Worm (Caenorhabditis elegans): ENCODE results near the gene F55A11.7.

Gene F55A11.7

DNA sequence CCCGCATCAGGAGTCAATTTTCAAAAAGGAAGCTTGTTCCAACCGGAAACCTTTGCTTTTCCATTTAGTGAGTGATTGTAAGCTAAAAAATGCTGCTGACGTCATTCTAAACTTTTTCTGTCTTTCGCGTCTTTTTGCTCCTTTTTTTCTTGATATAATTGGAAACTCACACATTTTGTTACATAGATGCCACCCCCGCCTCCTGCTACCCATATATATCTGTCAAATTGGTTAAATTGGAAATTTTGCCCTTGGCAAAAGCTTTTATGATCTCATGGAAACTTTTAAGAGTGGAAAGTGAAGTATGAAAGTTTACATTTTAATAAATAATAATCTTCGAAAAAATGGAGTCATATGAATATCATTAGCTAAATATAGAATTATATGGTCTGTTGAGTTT is 22.7 kb upstream of the F55A11.7 start:
- no peak for TF ChIP-seq Y105C5A.15 (GFP tag; IDR thresholded peaks at IDR 0.05)
- TF ChIP-seq aha-1 (tag) = peak; percentile 77

- TF ChIP-seq fkh-10 (GFP tag; optimal IDR thresholded peaks at IDR 0.05) (no peak), hlh-30 (tag; optimal IDR thresholded peaks at IDR 0.05; ENCODE audit: insufficient read depth) (peak; percentile 72), nhr-48 (tag; optimal IDR thresholded peaks at IDR 0.05) (peak; percentile 8), gei-8 (GFP tag; optimal IDR thresholded peaks at IDR 0.05) (peak; percentile 55), dmd-6 (GFP tag; IDR thresholded peaks at IDR 0.05) (peak; percentile 70), ceh-20 (GFP tag; IDR thresholded peaks at IDR 0.05) (peak; percentile 66; the same call in 1 of the 2 replicates), dve-1 (tag; optimal IDR thresholded peaks at IDR 0.05; ENCODE audit: insufficient read depth) (peak; percentile 28), ztf-7 (tag; optimal IDR thresholded peaks at IDR 0.05) (peak; percentile 78), nhr-28 (tag; optimal IDR thresholded peaks at IDR 0.05) (peak; percentile 49), mdl-1 (tag; optimal IDR thresholded peaks at IDR 0.05) (peak in 1 of 2 experiments; percentile 63), nhr-25 (tag; optimal IDR thresholded peaks at IDR 0.05; ENCODE audit: borderline replicate concordance, insufficient read depth) (peak; percentile 33), lsy-2 (tag; optimal IDR thresholded peaks at IDR 0.05) (peak in 1 of 2 experiments; percentile 48), F10B5.3 (tag; optimal IDR thresholded peaks at IDR 0.05) (no peak), cey-2 (tag; optimal IDR thresholded peaks at IDR 0.05; ENCODE audit: borderline replicate concordance, insufficient read depth) (peak; percentile 37), Y75B8A.6 (GFP tag; IDR thresholded peaks at IDR 0.05) (no peak)
Observed at ce11 chrV:11803518-11803994, 16.3 kb upstream of the F55A11.7 start.

DNA sequence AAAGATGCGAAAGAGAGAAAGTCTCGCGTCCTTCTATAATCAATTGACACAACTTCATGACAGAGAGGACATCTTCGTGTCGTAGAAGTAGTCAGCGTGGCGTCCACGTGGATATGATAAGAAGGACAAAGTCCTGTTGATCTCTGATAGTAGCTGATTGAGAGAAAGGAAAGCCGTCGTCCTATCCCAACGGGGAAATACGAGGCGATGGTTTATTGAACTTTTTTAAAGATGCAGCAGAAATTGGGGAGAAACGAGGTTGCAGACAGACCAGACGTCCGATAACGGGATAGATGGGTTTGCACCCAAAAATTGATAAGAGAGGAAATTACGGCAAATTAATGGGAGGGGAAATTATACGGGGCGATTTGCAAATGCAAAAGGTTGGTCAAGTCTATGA is 15.3 kb upstream of the F55A11.7 start:
- peak; percentile 39 for TF ChIP-seq pqm-1 (tag; optimal IDR thresholded peaks at IDR 0.05)
- TF ChIP-seq nhr-48 (tag; optimal IDR thresholded peaks at IDR 0.05) = peak; percentile 98
- TF ChIP-seq aha-1 (tag) = peak; percentile 87
- peak; percentile 48 for TF ChIP-seq mep-1 (tag; optimal IDR thresholded peaks at IDR 0.05)
- no peak for TF ChIP-seq ceh-28 (tag; optimal IDR thresholded peaks at IDR 0.05)
- TF ChIP-seq zip-2 (tag; optimal IDR thresholded peaks at IDR 0.05) = no peak
- TF ChIP-seq set-16 (GFP tag; IDR thresholded peaks at IDR 0.05) = no peak
- TF ChIP-seq zfp-3 (GFP tag; conservative IDR thresholded peaks at IDR 0.05) = no peak
- TF ChIP-seq ama-1 (optimal IDR thresholded peaks at IDR 0.05) = no peak
- TF ChIP-seq lin-13 (GFP tag; optimal IDR thresholded peaks at IDR 0.05) = no peak
- TF ChIP-seq nhr-76 (tag; optimal IDR thresholded peaks at IDR 0.05) = no peak
- TF ChIP-seq vab-7 (GFP tag; IDR thresholded peaks at IDR 0.05) = no peak
- TF ChIP-seq skn-1 (tag; optimal IDR thresholded peaks at IDR 0.05) = no peak
- peak; percentile 69 for TF ChIP-seq hlh-30 (tag; optimal IDR thresholded peaks at IDR 0.05; ENCODE audit: insufficient read depth)
- no peak for TF ChIP-seq mes-2 (tag; optimal IDR thresholded peaks at IDR 0.05; ENCODE audit: poor library complexity, severe bottlenecking)
- no peak for TF ChIP-seq Y75B8A.6 (GFP tag; IDR thresholded peaks at IDR 0.05)
- no peak for TF ChIP-seq lin-39 (tag; optimal IDR thresholded peaks at IDR 0.05)
- TF ChIP-seq mxl-3 (GFP tag; optimal IDR thresholded peaks at IDR 0.05) = peak; percentile 99
- TF ChIP-seq gei-8 (GFP tag; optimal IDR thresholded peaks at IDR 0.05) = peak; percentile 86
- TF ChIP-seq F10B5.3 (tag; optimal IDR thresholded peaks at IDR 0.05) = no peak
- TF ChIP-seq Y105C5A.15 (GFP tag; IDR thresholded peaks at IDR 0.05) = no peak
- no peak for TF ChIP-seq D1046.2 (GFP tag; IDR thresholded peaks at IDR 0.05)
- TF ChIP-seq hlh-11 (tag; optimal IDR thresholded peaks at IDR 0.05) = peak; percentile 89
- TF ChIP-seq fos-1 (tag; optimal IDR thresholded peaks at IDR 0.05) = no peak
- no peak for TF ChIP-seq nhr-10 (tag; optimal IDR thresholded peaks at IDR 0.05)
- TF ChIP-seq mxl-2 (GFP tag; conservative IDR thresholded peaks at IDR 0.05) = no peak
- no peak for TF ChIP-seq fkh-10 (GFP tag; optimal IDR thresholded peaks at IDR 0.05)
- TF ChIP-seq ceh-82 (tag; optimal IDR thresholded peaks at IDR 0.05) = no peak
- TF ChIP-seq hmg-1.1 (GFP tag; IDR thresholded peaks at IDR 0.05) = 0 out of 2 replicates have a peak, but pooled peaks have one; percentile 11
- no peak for TF ChIP-seq daf-8 (GFP tag; IDR thresholded peaks at IDR 0.05)
- TF ChIP-seq F44E2.7 (GFP tag; IDR thresholded peaks at IDR 0.05) = no peak
- no peak for TF ChIP-seq lin-15B (tag; optimal IDR thresholded peaks at IDR 0.05)
- no peak for TF ChIP-seq dpl-1 (GFP tag; optimal IDR thresholded peaks at IDR 0.05)
- TF ChIP-seq daf-16 (GFP tag; optimal IDR thresholded peaks at IDR 0.05) = no peak
- TF ChIP-seq daf-16 (tag; optimal IDR thresholded peaks at IDR 0.05) = no peak
- peak; percentile 65 for TF ChIP-seq nhr-102 (tag; optimal IDR thresholded peaks at IDR 0.05)
- no peak for TF ChIP-seq spr-1 (tag; optimal IDR thresholded peaks at IDR 0.05)
- peak; percentile 83 to 94 for TF ChIP-seq mdl-1 (tag; optimal IDR thresholded peaks at IDR 0.05)
- TF ChIP-seq hif-1 (tag; optimal IDR thresholded peaks at IDR 0.05) = no peak

All from whole organism, L4 larva.